Fruit fly (Drosophila melanogaster): ENCODE measurements around the gene CG42788.

Gene CG42788

DNA sequence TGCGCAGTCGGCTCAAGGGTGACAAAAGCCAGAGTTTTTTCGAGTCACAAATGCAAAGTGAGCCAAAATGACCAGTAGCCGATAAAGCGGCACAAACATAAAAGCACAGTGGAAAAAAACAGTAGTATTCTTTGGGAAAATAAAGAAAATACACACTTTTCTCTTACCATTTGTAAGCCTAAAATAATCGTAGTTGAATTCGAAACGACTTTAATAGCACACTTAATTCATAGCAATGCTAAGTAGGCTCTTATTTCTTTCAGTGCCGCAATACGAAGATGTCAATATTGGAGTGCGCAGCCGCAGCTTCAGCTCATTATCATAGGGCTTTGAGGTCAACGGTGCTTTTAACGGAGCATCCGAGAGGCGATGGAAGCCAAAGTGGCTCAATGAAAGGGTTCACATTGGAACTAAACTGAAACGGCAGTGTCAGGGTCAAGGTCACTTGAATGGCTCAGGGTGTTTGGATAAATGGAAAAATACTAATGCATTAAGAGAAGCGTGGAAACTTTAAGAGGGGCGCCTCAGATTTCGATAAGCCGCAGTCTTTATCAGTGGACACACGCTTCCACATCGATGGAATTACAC, 44.0 kb downstream of the CG42788 start (continued):
- TF ChIP-seq gcm2 (GFP tag; optimal IDR thresholded peaks at IDR 0.05): peak; percentile 68
- peak; percentile 75 for TF ChIP-seq Fer3 (tag; optimal IDR thresholded peaks at IDR 0.05)
- TF ChIP-seq CG12219 (GFP tag; optimal IDR thresholded peaks at IDR 0.05): peak; percentile 72
- TF ChIP-seq ssp (GFP tag; IDR thresholded peaks at IDR 0.05): peak; percentile 82
- no peak for TF ChIP-seq Doc3 (GFP tag; IDR thresholded peaks at IDR 0.05; ENCODE audit: partially characterized antibody)
- no peak for TF ChIP-seq pfk (GFP tag; optimal IDR thresholded peaks at IDR 0.05)
- peak; percentile 73 for TF ChIP-seq CG31224 (GFP tag; IDR thresholded peaks at IDR 0.05)
- peak; percentile 14 for TF ChIP-seq CG17186 (GFP tag; optimal IDR thresholded peaks at IDR 0.05)
- TF ChIP-seq Deaf1 (tag; optimal IDR thresholded peaks at IDR 0.05): peak; percentile 45
- TF ChIP-seq Lhr (GFP tag; optimal IDR thresholded peaks at IDR 0.05): no peak
- TF ChIP-seq CG32532 (GFP tag; IDR thresholded peaks at IDR 0.05): peak; percentile 88
- no peak for TF ChIP-seq CG10431 (GFP tag; optimal IDR thresholded peaks at IDR 0.05)
- TF ChIP-seq CG4360 (GFP tag; IDR thresholded peaks at IDR 0.05): peak; percentile 26; the same call in 1 of the 2 replicates
- peak; percentile 70 for TF ChIP-seq CG1647 (GFP tag; optimal IDR thresholded peaks at IDR 0.05)
- TF ChIP-seq dmrt11E (tag; optimal IDR thresholded peaks at IDR 0.05): peak; percentile 38
- TF ChIP-seq ase (GFP tag; IDR thresholded peaks at IDR 0.05): peak; percentile 90; the same call in 2 of the 3 replicates
- no peak for TF ChIP-seq pita (GFP tag; optimal IDR thresholded peaks at IDR 0.05)
- TF ChIP-seq CG13296 (GFP tag; optimal IDR thresholded peaks at IDR 0.05): peak; percentile 80
- TF ChIP-seq B-H1 (GFP tag; IDR thresholded peaks at IDR 0.05): peak; percentile 90
- TF ChIP-seq CG15696 (tag; optimal IDR thresholded peaks at IDR 0.05): peak; percentile 30
- no peak for TF ChIP-seq CG10543 (GFP tag; optimal IDR thresholded peaks at IDR 0.05)
- peak; percentile 90 for TF ChIP-seq CG11456 (GFP tag; IDR thresholded peaks at IDR 0.05)
- TF ChIP-seq da (GFP tag; optimal IDR thresholded peaks at IDR 0.05): no peak
- TF ChIP-seq btn (GFP tag; optimal IDR thresholded peaks at IDR 0.05): peak; percentile 75
- peak; percentile 40 for TF ChIP-seq CG12104 (GFP tag; optimal IDR thresholded peaks at IDR 0.05)
- peak; percentile 84 for TF ChIP-seq CG14050 (GFP tag; IDR thresholded peaks at IDR 0.05)
- TF ChIP-seq CG30403 (GFP tag; optimal IDR thresholded peaks at IDR 0.05): peak; percentile 86
- TF ChIP-seq usp (GFP tag; optimal IDR thresholded peaks at IDR 0.05): no peak
- TF ChIP-seq tx (GFP tag; optimal IDR thresholded peaks at IDR 0.05): peak; percentile 70
- TF ChIP-seq klu (GFP tag; IDR thresholded peaks at IDR 0.05): peak; percentile 62
- TF ChIP-seq CG18764 (GFP tag; optimal IDR thresholded peaks at IDR 0.05): peak; percentile 79
- TF ChIP-seq CG11723 (GFP tag; optimal IDR thresholded peaks at IDR 0.05): peak; percentile 60
- TF ChIP-seq CG31365 (tag; optimal IDR thresholded peaks at IDR 0.05): peak; percentile 55
- TF ChIP-seq Dek (tag; optimal IDR thresholded peaks at IDR 0.05): peak; percentile 72
- peak; percentile 75 for TF ChIP-seq Atf-2 (GFP tag; optimal IDR thresholded peaks at IDR 0.05)
- TF ChIP-seq NfI (GFP tag; optimal IDR thresholded peaks at IDR 0.05): peak; percentile 75
- peak; percentile 74 for TF ChIP-seq org-1 (GFP tag; optimal IDR thresholded peaks at IDR 0.05)
- peak; percentile 74 for TF ChIP-seq Optix (GFP tag; IDR thresholded peaks at IDR 0.05)
- peak; percentile 49; the same call in 1 of the 2 replicates for TF ChIP-seq Dip2 (GFP tag; IDR thresholded peaks at IDR 0.05)
- peak; percentile 85 for TF ChIP-seq nmo (GFP tag; optimal IDR thresholded peaks at IDR 0.05)
- peak; percentile 72 for TF ChIP-seq ewg (GFP tag; optimal IDR thresholded peaks at IDR 0.05)
- TF ChIP-seq zen2 (GFP tag; IDR thresholded peaks at IDR 0.05; ENCODE audit: partially characterized antibody): no peak
- TF ChIP-seq CG30431 (GFP tag; optimal IDR thresholded peaks at IDR 0.05): peak; percentile 69
- peak; percentile 82 for TF ChIP-seq jigr1 (GFP tag; IDR thresholded peaks at IDR 0.05)
- TF ChIP-seq HLHmδ (GFP tag; optimal IDR thresholded peaks at IDR 0.05): no peak
- peak; percentile 84 for TF ChIP-seq CG12769 (tag; optimal IDR thresholded peaks at IDR 0.05)
- peak; percentile 82 for TF ChIP-seq CG12659 (GFP tag; optimal IDR thresholded peaks at IDR 0.05)
- peak; percentile 70 for TF ChIP-seq CG8281 (tag; optimal IDR thresholded peaks at IDR 0.05)
- TF ChIP-seq pum (GFP tag; optimal IDR thresholded peaks at IDR 0.05): peak; percentile 85
- peak; percentile 75 for TF ChIP-seq CG12155 (GFP tag; optimal IDR thresholded peaks at IDR 0.05)
